Worm (Caenorhabditis elegans): ENCODE results near the gene aak-1.

Gene aak-1

DNA sequence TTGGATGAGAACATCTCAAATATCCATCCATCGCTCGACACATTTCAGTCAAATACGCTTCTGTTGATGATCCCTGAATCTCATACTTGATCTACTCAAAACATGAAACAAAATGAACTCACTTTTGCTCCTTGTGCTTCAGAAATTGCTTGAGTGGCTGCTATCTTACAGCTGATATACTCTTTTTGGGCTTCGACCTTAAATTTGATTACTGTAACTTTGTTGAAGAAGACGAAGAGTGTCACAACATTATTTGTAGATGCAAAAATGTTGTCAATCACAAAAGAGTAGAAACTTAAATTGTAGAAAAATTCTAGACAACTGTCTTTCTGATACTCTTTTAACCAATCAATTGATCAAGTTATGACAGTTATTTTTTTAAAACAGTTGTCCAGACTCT is 18.3 kb downstream of the aak-1 start:
- TF ChIP-seq dao-5 (tag; optimal IDR thresholded peaks at IDR 0.05) (no peak), W03F9.2 (tag; optimal IDR thresholded peaks at IDR 0.05) (no peak), him-1 (tag; optimal IDR thresholded peaks at IDR 0.05) (no peak)

ce11 chrIII:8741955-8742354 is 18.9 kb downstream of the aak-1 start:
- no peak for TF ChIP-seq W03F9.2 (tag; optimal IDR thresholded peaks at IDR 0.05)
- no peak for TF ChIP-seq him-1 (tag; optimal IDR thresholded peaks at IDR 0.05)
- no peak for TF ChIP-seq dao-5 (tag; optimal IDR thresholded peaks at IDR 0.05)

ce11 chrIII:8741276-8741860 is 19.5 kb downstream of the aak-1 start, which contains the start of gene pdhk-2:
Gene pdhk-2, minus strand, starts transcription at chrIII:8741412.
- TF ChIP-seq him-1 (tag; optimal IDR thresholded peaks at IDR 0.05) (peak; percentile 93), W03F9.2 (tag; optimal IDR thresholded peaks at IDR 0.05) (peak; percentile 91), dao-5 (tag; optimal IDR thresholded peaks at IDR 0.05) (no peak)

DNA sequence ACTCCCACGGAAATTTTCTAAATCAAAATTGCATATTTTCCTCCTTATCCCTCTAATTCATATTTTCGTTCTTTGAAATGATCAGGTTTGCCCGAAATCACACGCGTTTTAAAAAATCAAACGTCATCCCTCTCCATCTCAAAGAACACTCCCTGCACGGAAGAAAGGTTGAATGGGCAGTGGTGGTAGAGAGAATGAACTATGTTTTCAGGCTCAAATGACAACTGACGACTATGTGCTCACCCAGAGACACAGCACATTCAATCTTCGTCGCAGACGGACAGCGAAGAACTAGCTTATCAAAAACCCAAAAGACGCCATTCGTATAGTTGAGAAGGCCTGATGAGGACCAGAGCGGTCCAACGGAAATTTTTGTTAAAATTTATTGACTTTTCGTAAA is 21.1 kb downstream of the aak-1 start:
- TF ChIP-seq him-1 (tag; optimal IDR thresholded peaks at IDR 0.05) (no peak), dao-5 (tag; optimal IDR thresholded peaks at IDR 0.05) (no peak), W03F9.2 (tag; optimal IDR thresholded peaks at IDR 0.05) (no peak)

DNA sequence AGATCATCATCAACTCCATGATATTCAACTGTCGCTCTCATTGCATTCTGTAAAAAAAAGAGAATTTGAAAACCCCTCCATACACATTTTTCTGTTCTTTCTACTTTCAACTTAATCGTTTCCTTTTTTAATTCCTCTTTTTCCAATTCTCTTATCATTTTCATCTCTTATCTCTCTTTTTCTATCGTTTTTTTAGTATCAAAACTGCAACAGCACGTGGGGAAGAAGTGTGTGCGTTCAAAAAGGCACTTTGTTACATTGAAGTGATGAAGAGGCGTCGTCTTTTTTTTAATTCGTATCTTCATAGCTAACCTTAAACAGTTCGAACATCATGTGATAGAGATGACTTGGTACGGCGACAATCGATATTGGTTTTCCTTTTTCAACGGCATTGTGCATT is 21.8 kb downstream of the aak-1 start:
- TF ChIP-seq him-1 (tag; optimal IDR thresholded peaks at IDR 0.05), result no peak
- no peak for TF ChIP-seq W03F9.2 (tag; optimal IDR thresholded peaks at IDR 0.05)
- TF ChIP-seq dao-5 (tag; optimal IDR thresholded peaks at IDR 0.05), result no peak

ce11 chrIII:8738289-8738688 is 22.6 kb downstream of the aak-1 start:
- no peak for TF ChIP-seq W03F9.2 (tag; optimal IDR thresholded peaks at IDR 0.05)
- TF ChIP-seq him-1 (tag; optimal IDR thresholded peaks at IDR 0.05), result no peak
- TF ChIP-seq dao-5 (tag; optimal IDR thresholded peaks at IDR 0.05), result no peak

ce11 chrIII:8737391-8737790 is 23.5 kb downstream of the aak-1 start:
- TF ChIP-seq dao-5 (tag; optimal IDR thresholded peaks at IDR 0.05), result no peak
- no peak for TF ChIP-seq W03F9.2 (tag; optimal IDR thresholded peaks at IDR 0.05)
- no peak for TF ChIP-seq him-1 (tag; optimal IDR thresholded peaks at IDR 0.05)

- TF ChIP-seq dao-5 (tag; optimal IDR thresholded peaks at IDR 0.05) (no peak), him-1 (tag; optimal IDR thresholded peaks at IDR 0.05) (no peak)
These were observed 26.5 kb downstream of the aak-1 start for ce11 chrIII:8734327-8734885.

DNA sequence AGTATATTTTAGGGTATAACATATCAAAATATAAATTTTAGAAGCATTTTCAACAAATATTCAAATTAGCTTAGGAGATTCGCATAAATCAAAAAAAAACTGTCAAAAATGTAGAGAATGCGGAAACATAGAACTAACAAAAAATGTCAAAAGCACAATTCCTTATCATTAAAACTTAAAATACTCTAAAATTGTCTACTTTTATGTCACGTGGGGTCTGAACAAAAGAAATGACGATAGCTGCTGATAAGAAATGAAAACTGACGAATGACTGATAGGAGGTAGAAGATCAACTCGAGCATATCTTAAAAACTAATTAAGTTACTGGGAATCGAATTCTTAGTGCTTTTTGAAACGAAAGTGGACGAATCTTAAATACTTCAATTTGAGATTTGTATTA is 27.2 kb downstream of the aak-1 start:
- no peak for TF ChIP-seq him-1 (tag; optimal IDR thresholded peaks at IDR 0.05)
- no peak for TF ChIP-seq dao-5 (tag; optimal IDR thresholded peaks at IDR 0.05)

ce11 chrIII:8733237-8733636 is 27.7 kb downstream of the aak-1 start:
- TF ChIP-seq dao-5 (tag; optimal IDR thresholded peaks at IDR 0.05), result no peak
- TF ChIP-seq W03F9.2 (tag; optimal IDR thresholded peaks at IDR 0.05), result no peak
- TF ChIP-seq him-1 (tag; optimal IDR thresholded peaks at IDR 0.05), result no peak

DNA sequence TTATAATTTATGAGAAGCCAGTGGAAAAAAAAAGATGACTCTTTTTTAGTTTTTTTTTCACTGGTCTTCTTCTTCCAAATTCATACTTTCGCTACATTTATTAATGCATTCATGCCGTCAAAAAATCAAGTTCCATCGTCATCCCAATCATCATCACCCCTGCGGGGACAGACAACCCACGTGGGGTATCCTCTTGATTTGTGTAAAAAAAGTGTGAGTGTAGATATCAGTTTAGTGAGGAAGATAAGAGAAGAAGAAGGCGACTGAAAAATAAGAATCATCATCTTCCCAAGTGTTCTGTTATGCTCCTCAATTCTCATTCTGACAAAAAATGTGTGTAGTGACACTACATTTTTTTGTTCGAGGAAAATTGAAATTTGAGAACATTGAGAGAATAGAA is 28.9 kb downstream of the aak-1 start:
- TF ChIP-seq W03F9.2 (tag; optimal IDR thresholded peaks at IDR 0.05) (no peak), him-1 (tag; optimal IDR thresholded peaks at IDR 0.05) (no peak), dao-5 (tag; optimal IDR thresholded peaks at IDR 0.05) (no peak)

DNA sequence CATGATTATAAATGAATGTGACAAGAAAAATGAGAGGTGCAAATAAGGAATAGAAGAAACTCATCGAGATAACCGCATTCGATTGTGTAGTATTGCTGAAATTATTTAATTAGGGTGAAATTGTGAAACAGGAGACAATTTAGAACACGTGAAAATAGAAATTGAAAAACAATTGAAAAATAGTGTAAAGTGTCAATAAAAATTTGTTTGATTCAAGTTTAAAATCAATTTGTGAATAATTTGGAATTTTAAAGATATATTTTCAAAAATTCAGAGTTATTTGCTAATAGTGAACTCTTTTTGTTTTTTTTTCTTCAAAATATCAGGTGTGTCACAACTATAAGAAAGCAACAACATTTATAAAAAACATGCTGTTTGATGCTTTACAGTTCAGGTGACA is 29.6 kb downstream of the aak-1 start, which contains the start of gene ZK370.4:
ZK370.4 (minus strand) TSS at position 101 of the 400 bp plus-strand sequence.
- TF ChIP-seq him-1 (tag; optimal IDR thresholded peaks at IDR 0.05) (no peak), W03F9.2 (tag; optimal IDR thresholded peaks at IDR 0.05) (no peak), dao-5 (tag; optimal IDR thresholded peaks at IDR 0.05) (no peak)

- no peak for TF ChIP-seq him-1 (tag; optimal IDR thresholded peaks at IDR 0.05)
- no peak for TF ChIP-seq dao-5 (tag; optimal IDR thresholded peaks at IDR 0.05)
- TF ChIP-seq W03F9.2 (tag; optimal IDR thresholded peaks at IDR 0.05), result no peak
These were observed 34.6 kb downstream of the aak-1 start for ce11 chrIII:8726019-8726894.

DNA sequence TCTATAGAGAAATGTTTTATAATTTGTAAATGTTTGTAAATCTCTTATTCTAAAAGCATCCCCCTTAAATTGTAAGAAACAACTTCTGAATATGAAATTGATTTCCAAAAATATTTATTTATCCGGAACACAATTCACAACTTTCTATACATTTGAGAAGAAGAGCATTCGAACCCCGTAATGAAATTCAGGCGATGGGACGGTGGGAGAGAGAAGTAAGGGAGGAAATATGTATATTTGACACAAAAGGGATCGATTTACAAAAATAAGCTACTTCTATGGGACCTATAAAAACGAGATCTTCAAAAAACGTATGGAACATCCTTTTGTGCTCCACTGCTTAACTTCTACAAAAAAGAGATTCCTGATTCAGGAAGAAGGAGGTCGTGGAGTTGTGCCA is 35.7 kb downstream of the aak-1 start:
- TF ChIP-seq dao-5 (tag; optimal IDR thresholded peaks at IDR 0.05), result no peak
- no peak for TF ChIP-seq W03F9.2 (tag; optimal IDR thresholded peaks at IDR 0.05)
- no peak for TF ChIP-seq him-1 (tag; optimal IDR thresholded peaks at IDR 0.05)
